Worm (Caenorhabditis elegans) whole organism, L4 larva: ENCODE measurements around the gene Y57A10B.6.

ENCODE experiments used
- D1046.2 ChIP-seq: fragments of 200-800 bp; sonication (Bioruptor generic); IDR thresholded peaks from 2 replicates; pipeline ENCODE4 v1.3.6; 2022; ENCODE audit warnings: missing genetic modification characterization, missing compliant biosample characterization
- F26F4.8 ChIP-seq: fragments of 200-800 bp; sonication (Bioruptor generic); conservative IDR thresholded peaks from 2 replicates; pipeline ENCODE4 v1.3.6; 2022; ENCODE audit warnings: missing genetic modification characterization, missing compliant biosample characterization
- F44E2.7 ChIP-seq: fragments of 200-800 bp; sonication (Bioruptor generic); IDR thresholded peaks from 2 replicates; pipeline ENCODE4 v2.1.2; 2022; ENCODE audit warnings: missing genetic modification characterization, missing compliant biosample characterization
- F49E8.2 ChIP-seq: sonication (generic microtip); optimal IDR thresholded peaks from 2 replicates; lab custom pipeline; 2016; ENCODE audit warnings: missing compliant biosample characterization, mild to moderate bottlenecking, missing genetic modification characterization, borderline replicate concordance
- Y5F2A.4 ChIP-seq: fragments of 200-800 bp; sonication (Bioruptor generic); optimal IDR thresholded peaks from 2 replicates; lab custom pipeline; 2018; ENCODE audit warnings: mild to moderate bottlenecking, missing genetic modification characterization, missing compliant biosample characterization
- ZK337.2 ChIP-seq: fragments of 200-800 bp; sonication (Bioruptor generic); IDR thresholded peaks from 2 replicates; pipeline ENCODE4 v1.3.6; 2022; ENCODE audit warnings: missing genetic modification reagents, missing genetic modification characterization, missing compliant biosample characterization
- aha-1 ChIP-seq: fragments of 150-350 bp; peaks from one replicate; lab custom pipeline; 2014; ENCODE audit warnings: missing biosample characterization, missing genetic modification characterization
- ama-1 ChIP-seq: fragments of 150-350 bp; optimal IDR thresholded peaks from 2 replicates; lab custom pipeline; 2014; ENCODE audit warnings: inconsistent platforms, mixed read lengths
- attf-4 ChIP-seq: sonication (generic microtip); optimal IDR thresholded peaks from 3 replicates; lab custom pipeline; 2017; ENCODE audit warnings: missing biosample characterization, missing genetic modification characterization
- ceh-44 ChIP-seq: fragments of 200-800 bp; sonication (Bioruptor generic); IDR thresholded peaks from 2 replicates; pipeline ENCODE4 v1.3.6; 2022; ENCODE audit warnings: missing genetic modification reagents, missing genetic modification characterization, missing compliant biosample characterization
- ceh-62 ChIP-seq: sonication (generic microtip); optimal IDR thresholded peaks from 2 replicates; lab custom pipeline; 2017; ENCODE audit warnings: missing biosample characterization, missing genetic modification characterization
- ces-1 ChIP-seq: fragments of 150-350 bp; sonication (generic microtip); optimal IDR thresholded peaks from 4 replicates; lab custom pipeline; 2014; ENCODE audit warnings: missing biosample characterization, missing genetic modification reagents, missing genetic modification characterization
- dmd-9 ChIP-seq: fragments of 200-800 bp; sonication (Bioruptor generic); IDR thresholded peaks from 2 replicates; pipeline ENCODE4 v1.3.6; 2022; ENCODE audit warnings: missing genetic modification reagents, missing genetic modification characterization, missing compliant biosample characterization
- egl-27 ChIP-seq: sonication (generic microtip); optimal IDR thresholded peaks from 3 replicates; lab custom pipeline; 2017; ENCODE audit warnings: missing biosample characterization, missing genetic modification reagents, missing genetic modification characterization
- egl-43 ChIP-seq: fragments of 200-800 bp; sonication (Bioruptor generic); IDR thresholded peaks from 2 replicates; pipeline ENCODE4 v1.3.6; 2022; ENCODE audit warnings: missing genetic modification reagents, missing genetic modification characterization, missing compliant biosample characterization
- fkh-10 ChIP-seq: fragments of 150-350 bp; optimal IDR thresholded peaks from 2 replicates; lab custom pipeline; 2014; ENCODE audit warnings: missing biosample characterization, missing genetic modification reagents, missing genetic modification characterization
- hif-1 ChIP-seq, 2 experiments: sonication (generic microtip); optimal IDR thresholded peaks; 2 replicates each; lab custom pipeline; 2016 to 2017; ENCODE audit warnings: missing compliant biosample characterization in 2 of 2, missing genetic modification characterization in 2 of 2, missing genetic modification reagents in 2 of 2, missing genotype in 2 of 2, mild to moderate bottlenecking in 1 of 2
- hlh-11 ChIP-seq: fragments of 200-800 bp; sonication (Bioruptor generic); optimal IDR thresholded peaks from 2 replicates; lab custom pipeline; 2018; ENCODE audit warnings: mild to moderate bottlenecking, missing genetic modification characterization, missing compliant biosample characterization
- hlh-30 ChIP-seq: sonication (generic microtip); optimal IDR thresholded peaks from 2 replicates; lab custom pipeline; 2017; ENCODE audit warnings: antibody characterized with exemption, mild to moderate bottlenecking, missing genetic modification characterization, missing compliant biosample characterization; ENCODE audit not compliant: insufficient read depth
- hmg-1.1 ChIP-seq: fragments of 200-800 bp; sonication (Bioruptor generic); IDR thresholded peaks from 2 replicates; pipeline ENCODE4 v1.3.6; 2022; ENCODE audit warnings: missing genetic modification reagents, missing genetic modification characterization, missing compliant biosample characterization
- lin-15B ChIP-seq: fragments of 150-350 bp; sonication (generic microtip); optimal IDR thresholded peaks from 3 replicates; lab custom pipeline; 2014; ENCODE audit warnings: missing biosample characterization, missing genetic modification characterization
- lin-38 ChIP-seq: fragments of 200-800 bp; sonication (Bioruptor generic); IDR thresholded peaks from 2 replicates; pipeline ENCODE4 v1.3.6; 2022; ENCODE audit warnings: missing genetic modification reagents, missing genetic modification characterization, missing compliant biosample characterization
- lin-39 ChIP-seq: fragments of 150-350 bp; optimal IDR thresholded peaks from 2 replicates; lab custom pipeline; 2014; ENCODE audit warnings: missing biosample characterization, missing genetic modification reagents, missing genetic modification characterization
- lsy-2 ChIP-seq, 2 experiments: fragments of 150-350 bp in 1 of 2; sonication (generic microtip) in 1 of 2; optimal IDR thresholded peaks; 2 replicates each; lab custom pipeline; 2014 to 2017; ENCODE audit warnings: missing biosample characterization in 2 of 2, missing genetic modification characterization in 2 of 2
- madf-5 ChIP-seq, 2 experiments: fragments of 200-800 bp; sonication (Bioruptor generic); IDR thresholded peaks; 2 replicates each; pipeline ENCODE4 v1.3.6; 2022; ENCODE audit warnings: missing compliant biosample characterization in 2 of 2, missing genetic modification characterization in 2 of 2
- madf-9 ChIP-seq: fragments of 200-800 bp; sonication (Bioruptor generic); conservative IDR thresholded peaks from 2 replicates; pipeline ENCODE4 v1.3.6; 2022; ENCODE audit warnings: missing genetic modification reagents, missing genetic modification characterization, missing compliant biosample characterization
- nhr-11 ChIP-seq: fragments of 150-350 bp; optimal IDR thresholded peaks from 2 replicates; lab custom pipeline; 2014; ENCODE audit warnings: missing biosample characterization, missing genetic modification characterization
- nhr-111 ChIP-seq: fragments of 200-800 bp; sonication (Bioruptor generic); optimal IDR thresholded peaks from 2 replicates; lab custom pipeline; 2018; ENCODE audit warnings: mild to moderate bottlenecking, missing genetic modification characterization, missing compliant biosample characterization
- nhr-237 ChIP-seq: sonication (generic microtip); optimal IDR thresholded peaks from 2 replicates; lab custom pipeline; 2017; ENCODE audit warnings: missing biosample characterization, missing genetic modification characterization
- nhr-25 ChIP-seq: sonication (generic microtip); optimal IDR thresholded peaks from 2 replicates; lab custom pipeline; 2017; ENCODE audit warnings: missing genetic modification characterization, mild to moderate bottlenecking, missing compliant biosample characterization, antibody characterized with exemption, moderate library complexity, borderline replicate concordance; ENCODE audit not compliant: insufficient read depth
- nhr-48 ChIP-seq: sonication (generic microtip); optimal IDR thresholded peaks from 2 replicates; lab custom pipeline; 2016; ENCODE audit warnings: mild to moderate bottlenecking, missing genetic modification characterization, missing compliant biosample characterization
- nhr-77 ChIP-seq: fragments of 150-350 bp; optimal IDR thresholded peaks from 2 replicates; lab custom pipeline; 2014; ENCODE audit warnings: missing biosample characterization, missing genetic modification characterization
- php-3 ChIP-seq: fragments of 200-800 bp; sonication (Bioruptor generic); IDR thresholded peaks from 2 replicates; pipeline ENCODE4 v1.3.6; 2022; ENCODE audit warnings: missing genetic modification reagents, missing genetic modification characterization, missing compliant biosample characterization
- sdz-12 ChIP-seq: fragments of 200-800 bp; sonication (Bioruptor generic); optimal IDR thresholded peaks from 2 replicates; lab custom pipeline; 2018; ENCODE audit warnings: mild to moderate bottlenecking, missing genetic modification characterization, missing compliant biosample characterization
- set-16 ChIP-seq: fragments of 200-800 bp; sonication (Bioruptor generic); IDR thresholded peaks from 2 replicates; pipeline ENCODE4 v1.3.6; 2022; ENCODE audit warnings: missing genetic modification reagents, missing genetic modification characterization, missing compliant biosample characterization
- skn-1 ChIP-seq: fragments of 150-350 bp; optimal IDR thresholded peaks from 2 replicates; lab custom pipeline; 2014; ENCODE audit warnings: missing biosample characterization, missing genetic modification characterization
- spr-1 ChIP-seq: sonication (generic microtip); optimal IDR thresholded peaks from 2 replicates; lab custom pipeline; 2016; ENCODE audit warnings: mild to moderate bottlenecking, missing genetic modification characterization, missing compliant biosample characterization
- unc-62 ChIP-seq, 3 experiments: fragments of 150-350 bp in 1 of 3; sonication (generic microtip); optimal IDR thresholded peaks in 2 of 3; peaks in 1 of 3; 1 replicate in 1 of 3; 2 replicates in 2 of 3; lab custom pipeline; 2014 to 2017; ENCODE audit warnings: missing biosample characterization in 3 of 3, missing genetic modification characterization in 3 of 3, missing genetic modification reagents in 3 of 3, missing genotype in 1 of 3
- vab-7 ChIP-seq: fragments of 200-800 bp; sonication (Bioruptor generic); IDR thresholded peaks from 2 replicates; pipeline ENCODE4 v1.3.6; 2022; ENCODE audit warnings: missing genetic modification reagents, missing genetic modification characterization, missing compliant biosample characterization
- zfp-3 ChIP-seq: fragments of 200-800 bp; sonication (Bioruptor generic); conservative IDR thresholded peaks from 2 replicates; pipeline ENCODE4 v1.3.6; 2022; ENCODE audit warnings: missing genetic modification reagents, missing genetic modification characterization, missing compliant biosample characterization
- ztf-11 ChIP-seq: fragments of 150-350 bp; optimal IDR thresholded peaks from 2 replicates; lab custom pipeline; 2014; ENCODE audit warnings: missing biosample characterization, missing genetic modification characterization

Y57A10B.6 gene

ce11 chrII:12362262-12362661, 27.6 kb upstream of the Y57A10B.6 start (continued):
- 0 out of 2 replicates have a peak, but pooled peaks have one; percentile 44 for TF ChIP-seq F26F4.8
- 0 out of 2 replicates have a peak, but pooled peaks have one; percentile 12 for TF ChIP-seq ceh-44 (GFP tag; lab: Robert Waterston, UW)
- TF ChIP-seq ZK337.2 (GFP tag; lab: Robert Waterston, UW), result 0 out of 2 replicates have a peak, but pooled peaks have one; percentile 36
- no peak for TF ChIP-seq nhr-48 (tag; lab: Kevin White, UChicago)
- no peak for TF ChIP-seq skn-1
- TF ChIP-seq nhr-11, result no peak
- peak; percentile 54; the same call in 1 of the 2 replicates for TF ChIP-seq vab-7
- no peak for TF ChIP-seq lin-39 (tag; lab: Kevin White, UChicago)
- TF ChIP-seq sdz-12, result no peak
- TF ChIP-seq unc-62 (GFP tag; optimal IDR thresholded peaks at IDR 0.05 in 1 of 2; lab: Kevin White, UChicago), result no peak
- TF ChIP-seq unc-62 (tag; optimal IDR thresholded peaks at IDR 0.05; lab: Kevin White, UChicago), result no peak
- TF ChIP-seq D1046.2 (GFP tag; lab: Robert Waterston, UW), result no peak
- no peak for TF ChIP-seq Y5F2A.4 (GFP tag; lab: Kevin White, UChicago)
- TF ChIP-seq egl-43 (GFP tag; lab: Robert Waterston, UW), result peak; percentile 74
- TF ChIP-seq madf-9 (GFP tag; lab: Robert Waterston, UW), result 0 out of 2 replicates have a peak, but pooled peaks have one; percentile 29
- no peak for TF ChIP-seq nhr-237
- TF ChIP-seq F44E2.7 (GFP tag; lab: Robert Waterston, UW), result 0 out of 2 replicates have a peak, but pooled peaks have one; percentile 13
- no peak for TF ChIP-seq dmd-9 (GFP tag; lab: Robert Waterston, UW)
- TF ChIP-seq hlh-11 (tag; lab: Kevin White, UChicago), result no peak
- TF ChIP-seq ama-1 (lab: Kevin White, UChicago), result no peak
- TF ChIP-seq nhr-111 (GFP tag; lab: Kevin White, UChicago), result no peak
- TF ChIP-seq hlh-30 (tag; lab: Kevin White, UChicago), result no peak
- TF ChIP-seq hmg-1.1 (GFP tag; lab: Robert Waterston, UW), result no peak
- TF ChIP-seq lin-38 (GFP tag; lab: Robert Waterston, UW), result peak; percentile 46
- no peak for TF ChIP-seq F49E8.2
- no peak for TF ChIP-seq ztf-11 (tag; lab: Kevin White, UChicago)
- no peak for TF ChIP-seq madf-5 (GFP tag; IDR thresholded peaks at IDR 0.05; lab: Robert Waterston, UW)
- no peak for TF ChIP-seq ceh-62
- no peak for TF ChIP-seq nhr-77
- TF ChIP-seq egl-27 (tag; lab: Kevin White, UChicago), result no peak

- TF ChIP-seq hif-1 (tag; optimal IDR thresholded peaks at IDR 0.05; lab: Kevin White, UChicago) (peak in 1 of 2 experiments; percentile 16), nhr-25 (no peak), set-16 (peak; percentile 66), php-3 (GFP tag; lab: Robert Waterston, UW) (no peak), F49E8.2 (no peak), lin-15B (tag; lab: Kevin White, UChicago) (no peak), ceh-44 (GFP tag; lab: Robert Waterston, UW) (no peak), zfp-3 (GFP tag; lab: Robert Waterston, UW) (no peak), attf-4 (tag; lab: Kevin White, UChicago) (no peak)
- TF ChIP-seq, all 104 proteins: peak for 2
Observed at ce11 chrII:12369202-12369601, 20.7 kb upstream of the Y57A10B.6 start.

- no peak for TF ChIP-seq ces-1 (GFP tag; lab: Kevin White, UChicago)
- peak in 1 of 2 experiments; percentile 98 for TF ChIP-seq unc-62 (GFP tag; optimal IDR thresholded peaks at IDR 0.05 in 1 of 2; lab: Kevin White, UChicago)
- no peak for TF ChIP-seq unc-62 (tag; optimal IDR thresholded peaks at IDR 0.05; lab: Kevin White, UChicago)
- peak; percentile 55 for TF ChIP-seq fkh-10 (GFP tag; lab: Kevin White, UChicago)
- TF ChIP-seq vab-7, result peak; percentile 28; the same call in 1 of the 2 replicates
- peak in 1 of 2 experiments; percentile 16 for TF ChIP-seq lsy-2 (tag; optimal IDR thresholded peaks at IDR 0.05; lab: Kevin White, UChicago)
- TF ChIP-seq aha-1 (tag; lab: Kevin White, UChicago), result peak; percentile 92
- TF ChIP-seq spr-1 (tag; lab: Kevin White, UChicago), result no peak
- 0 out of 2 replicates have a peak, but pooled peaks have one; percentile 14 for TF ChIP-seq hmg-1.1 (GFP tag; lab: Robert Waterston, UW)
- TF ChIP-seq, all 104 proteins: peak for 6
Observed at ce11 chrII:12373921-12374320, 16.0 kb upstream of the Y57A10B.6 start.
